Worm (Caenorhabditis elegans) whole organism, mixed stage, embryonic: ENCODE results near the gene C29F4.3.

Experiments used
- elt-3 ChIP-seq: fragments of 150-350 bp; optimal IDR thresholded peaks from 2 replicates; lab custom pipeline; 2014; ENCODE audit warnings: missing biosample characterization, missing genetic modification characterization
- mab-5 ChIP-seq: fragments of 150-350 bp; optimal IDR thresholded peaks from 2 replicates; lab custom pipeline; 2014; ENCODE audit warnings: missing biosample characterization, missing genetic modification characterization
- nhr-237 ChIP-seq: fragments of 150-350 bp; optimal IDR thresholded peaks from 2 replicates; lab custom pipeline; 2014; ENCODE audit warnings: missing biosample characterization, missing genetic modification characterization
- unc-62 ChIP-seq: fragments of 150-350 bp; optimal IDR thresholded peaks from 2 replicates; lab custom pipeline; 2014; ENCODE audit warnings: missing biosample characterization, missing genetic modification reagents, missing genetic modification characterization

- no peak for TF ChIP-seq unc-62
- TF ChIP-seq elt-3 (tag; lab: Kevin White, UChicago), result no peak
- TF ChIP-seq mab-5, result no peak
- TF ChIP-seq nhr-237, result no peak
These were observed 49.4 kb upstream of the C29F4.3 start, which contains the start of gene gtl-2 for ce11 chrIV:11273151-11273550.
